Fruit fly (Drosophila melanogaster) whole organism: ENCODE data around the gene CG42258.

Source experiments
- CG8478 ChIP-seq: fragments of >200 bp; optimal IDR thresholded peaks from 2 replicates; lab custom pipeline; 2018; ENCODE audit warnings: inconsistent platforms
- Dll ChIP-seq: fragments of >200 bp; optimal IDR thresholded peaks from 2 replicates; lab custom pipeline; 2017
- EcR ChIP-seq, 2 experiments: fragments of >200 bp; optimal IDR thresholded peaks; 2 replicates each; lab custom pipeline; 2017; ENCODE audit warnings: missing biosample characterization in 2 of 2, missing genetic modification characterization in 2 of 2, missing genetic modification reagents in 2 of 2
- psq ChIP-seq: fragments of >200 bp; optimal IDR thresholded peaks from 2 replicates; lab custom pipeline; 2017
- usp ChIP-seq: fragments of >200 bp; optimal IDR thresholded peaks from 2 replicates; lab custom pipeline; 2017; ENCODE audit warnings: missing biosample characterization, missing genetic modification characterization, mixed read lengths

- TF ChIP-seq EcR (GFP tag; optimal IDR thresholded peaks at IDR 0.05; lab: Kevin White, UChicago): no peak
- TF ChIP-seq psq: no peak
- no peak for TF ChIP-seq CG8478 (lab: Kevin White, UChicago)
- TF ChIP-seq usp (GFP tag; lab: Kevin White, UChicago): no peak
- no peak for TF ChIP-seq Dll
These were observed 3.4 kb downstream of the CG42258 start for dm6 chrX:12466541-12467240.
